Worm (Caenorhabditis elegans) whole organism, dauer: ENCODE measurements around the gene fbxa-88.

Experiments
- unc-62 ChIP-seq: sonication (generic microtip); optimal IDR thresholded peaks from 2 replicates; lab custom pipeline; 2017; ENCODE audit warnings: missing biosample characterization, missing genetic modification reagents, missing genetic modification characterization

Gene fbxa-88

DNA sequence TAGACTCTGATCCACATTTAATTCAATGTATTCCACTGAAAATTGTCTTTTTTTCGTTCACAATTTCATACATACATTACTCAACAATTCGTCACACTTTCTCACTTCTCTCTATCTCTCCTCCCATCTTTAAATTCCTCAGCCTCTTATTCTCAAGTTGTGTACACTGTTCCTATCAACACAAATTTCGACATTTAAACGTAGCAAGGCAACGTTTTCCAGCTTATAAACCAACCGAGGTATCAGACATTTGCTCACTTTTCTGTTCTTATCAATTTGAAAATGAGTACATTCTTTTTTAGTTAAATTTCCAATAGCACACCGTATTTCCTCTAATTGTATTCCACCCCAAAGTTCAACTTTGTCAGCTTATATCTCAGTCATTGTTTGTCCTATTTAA lies 22.0 kb downstream of the fbxa-88 start, which contains the start of gene skr-3:
TSS of gene skr-3 (plus strand) at position 163 of the 400 bp plus-strand sequence.
- TF ChIP-seq unc-62 (GFP tag; lab: Kevin White, UChicago): no peak

DNA sequence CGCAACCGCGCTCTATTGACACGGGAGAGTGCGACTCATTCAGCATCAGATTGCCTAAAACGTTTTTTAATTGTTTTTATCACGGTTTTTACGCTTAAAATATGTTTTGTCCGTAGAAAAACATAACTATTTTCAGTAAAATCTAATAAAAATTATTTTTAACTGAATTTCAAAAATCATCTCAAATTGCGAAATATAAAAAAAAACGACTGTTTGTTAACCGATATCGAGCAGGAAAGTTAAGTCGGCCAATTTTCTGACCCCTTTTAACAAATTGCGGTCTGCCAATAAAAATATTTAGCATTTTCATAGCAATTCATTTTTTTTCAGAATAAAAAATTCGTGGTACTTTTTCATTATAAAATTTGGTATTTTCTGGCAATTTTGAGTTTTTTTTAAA lies 22.4 kb downstream of the fbxa-88 start:
- TF ChIP-seq unc-62 (GFP tag; lab: Kevin White, UChicago): no peak

DNA sequence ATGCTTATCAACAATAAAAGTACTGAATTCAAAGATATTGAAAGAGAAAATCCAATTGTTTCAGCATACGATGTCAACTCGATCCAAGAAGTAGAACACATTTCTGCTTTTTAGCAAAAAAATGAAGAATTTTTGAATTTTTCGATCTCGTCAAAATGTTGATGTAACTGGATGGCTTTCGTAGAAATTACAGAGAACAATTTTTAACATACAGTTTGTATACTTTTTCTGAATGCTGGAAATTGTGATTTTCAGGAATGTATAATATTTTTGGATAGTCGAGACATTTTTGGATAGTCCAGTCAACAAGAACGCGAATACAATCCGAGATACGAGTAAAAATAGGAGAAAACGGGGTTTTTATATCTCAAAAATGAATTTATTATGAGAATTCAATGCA lies 24.3 kb downstream of the fbxa-88 start, which contains the start of gene str-103:
TSS of gene str-103 (minus strand) at position 101 of the 400 bp plus-strand sequence.
- no peak for TF ChIP-seq unc-62 (GFP tag; lab: Kevin White, UChicago)

DNA sequence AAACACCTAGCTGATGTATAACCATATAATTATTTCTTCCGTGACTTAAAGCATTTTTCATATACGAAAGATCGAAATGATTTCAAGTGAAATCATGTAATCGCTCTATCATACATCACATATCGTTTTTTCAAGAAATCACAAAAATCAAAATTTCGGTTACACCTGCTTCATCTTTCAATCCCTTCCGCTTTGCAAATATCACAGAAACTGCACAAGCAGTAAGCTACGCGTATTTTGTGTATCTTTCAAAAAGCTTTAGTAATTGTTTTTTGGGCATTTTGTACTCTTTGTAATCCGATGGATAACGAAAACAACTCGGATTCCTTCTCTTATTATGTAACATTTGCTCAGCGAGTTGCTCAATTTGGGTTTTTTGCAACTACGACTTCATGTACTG lies 27.5 kb downstream of the fbxa-88 start, which contains the start of gene str-25:
TSS of gene str-25 (plus strand) at position 301 of the 400 bp plus-strand sequence.
- TF ChIP-seq unc-62 (GFP tag; lab: Kevin White, UChicago): no peak

DNA sequence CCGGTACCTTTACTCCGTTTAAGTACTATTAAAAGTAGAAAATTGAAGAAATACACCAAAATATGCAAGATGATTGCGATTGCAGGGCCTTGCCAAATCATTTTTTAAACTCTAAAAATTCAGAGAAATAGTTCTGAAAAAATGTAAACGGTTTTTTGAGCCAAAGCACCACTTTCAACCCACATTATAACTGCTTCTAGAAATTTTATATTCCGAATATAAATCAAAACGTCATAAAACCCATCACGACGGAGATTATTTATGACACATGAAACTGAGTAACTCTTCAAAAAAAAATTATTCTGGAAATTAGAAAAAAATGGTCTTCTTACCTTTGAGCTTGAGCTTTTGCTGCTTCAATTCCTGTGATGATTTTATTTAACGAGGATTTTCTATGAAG lies 28.7 kb downstream of the fbxa-88 start, which contains the start of gene srxa-16:
TSS of gene srxa-16 (minus strand) at position 101 of the 400 bp plus-strand sequence.
- TF ChIP-seq unc-62 (GFP tag; lab: Kevin White, UChicago): no peak

DNA sequence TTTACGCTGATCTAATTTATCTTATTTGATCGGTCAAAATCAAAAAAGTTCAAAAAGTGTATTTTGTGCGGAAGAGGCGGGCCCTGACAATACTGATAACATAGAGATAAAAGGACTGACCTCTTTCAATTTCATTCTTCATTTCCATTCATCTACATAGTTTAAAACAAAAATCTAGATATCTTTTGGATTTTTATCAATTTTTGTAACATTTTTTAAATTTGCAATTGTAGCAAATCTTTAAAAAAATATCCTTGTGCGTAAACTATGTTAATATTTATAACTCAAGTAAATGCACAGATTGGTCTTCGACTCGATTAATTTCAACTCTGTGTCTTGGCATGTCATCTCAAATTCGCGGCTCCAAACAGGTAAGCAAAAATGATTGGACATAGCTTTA lies 39.3 kb downstream of the fbxa-88 start, which contains the start of gene argk-1:
TSS of gene argk-1 (plus strand) at position 301 of the 400 bp plus-strand sequence.
- TF ChIP-seq unc-62 (GFP tag; lab: Kevin White, UChicago): no peak

DNA sequence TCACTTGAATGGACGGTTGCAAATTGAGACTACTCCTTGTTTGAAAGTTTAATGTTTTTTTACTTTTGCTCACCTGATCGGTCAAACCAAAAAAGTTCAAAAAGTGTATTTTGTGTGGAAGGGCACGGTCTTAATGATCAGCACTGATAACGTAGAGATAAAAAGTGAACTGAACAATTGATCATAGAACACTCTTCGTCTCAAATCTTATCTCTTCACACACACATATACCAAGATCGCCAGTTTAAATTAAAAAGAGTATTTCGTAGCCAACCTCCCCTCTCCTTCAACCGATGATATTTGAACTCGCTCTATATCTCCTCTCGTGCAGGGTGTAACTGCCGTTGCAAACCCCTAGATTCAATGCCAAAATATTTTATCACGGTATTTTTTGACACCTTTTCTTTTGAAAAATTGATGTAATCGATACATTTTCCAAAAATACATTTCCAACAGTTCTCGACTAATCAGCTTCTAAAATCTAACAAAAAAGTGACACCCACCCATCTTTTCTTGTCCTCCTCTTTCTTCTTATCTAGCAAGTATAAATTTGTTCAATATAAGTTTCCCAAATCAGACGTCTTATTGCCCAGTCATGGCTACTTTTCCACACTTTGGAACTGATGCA lies 42.7 kb downstream of the fbxa-88 start, which contains the start of gene cth-1:
TSS of gene cth-1 (plus strand) at position 578 of the 628 bp plus-strand sequence.
- TF ChIP-seq unc-62 (GFP tag; lab: Kevin White, UChicago): no peak

DNA sequence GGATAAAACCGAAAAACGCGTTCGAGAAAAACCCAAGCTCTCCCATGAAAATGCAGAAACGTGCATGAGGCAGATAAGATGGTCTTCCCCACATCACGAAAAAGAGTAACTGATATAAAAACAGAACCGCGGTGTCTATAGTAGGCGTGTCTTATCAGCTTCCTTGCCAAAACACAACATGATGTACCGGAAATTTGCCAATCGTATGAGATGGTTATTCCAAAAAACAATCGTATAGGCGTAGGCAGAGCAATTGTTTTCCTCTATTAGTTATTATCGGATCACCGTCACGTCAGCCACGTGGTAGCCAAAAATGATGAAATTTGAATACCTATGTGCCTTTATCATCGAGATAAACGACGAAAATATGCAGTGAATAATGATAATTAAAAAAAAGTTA lies 43.5 kb downstream of the fbxa-88 start, which contains the start of gene str-7:
TSS of gene str-7 (minus strand) at position 101 of the 400 bp plus-strand sequence.
- TF ChIP-seq unc-62 (GFP tag; lab: Kevin White, UChicago): no peak

DNA sequence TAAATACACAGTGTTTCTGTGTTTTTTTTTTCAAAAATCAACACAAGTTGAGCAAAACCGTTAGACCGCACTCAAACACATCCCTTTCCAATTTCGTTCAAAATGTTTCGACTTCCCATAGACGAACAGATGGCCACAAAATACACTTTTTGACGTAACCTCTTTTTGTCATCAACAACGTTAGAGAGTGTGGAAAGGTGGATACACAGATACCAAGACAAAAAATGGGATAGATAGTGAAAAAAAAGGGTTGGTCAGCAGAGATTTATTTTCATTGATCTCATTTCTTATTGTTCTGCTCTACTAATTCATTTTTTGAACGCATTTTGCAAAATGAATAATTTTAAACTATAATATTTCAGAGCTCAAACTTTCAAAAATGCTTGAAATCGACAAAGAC lies 48.1 kb downstream of the fbxa-88 start:
- no peak for TF ChIP-seq unc-62 (GFP tag; lab: Kevin White, UChicago)

DNA sequence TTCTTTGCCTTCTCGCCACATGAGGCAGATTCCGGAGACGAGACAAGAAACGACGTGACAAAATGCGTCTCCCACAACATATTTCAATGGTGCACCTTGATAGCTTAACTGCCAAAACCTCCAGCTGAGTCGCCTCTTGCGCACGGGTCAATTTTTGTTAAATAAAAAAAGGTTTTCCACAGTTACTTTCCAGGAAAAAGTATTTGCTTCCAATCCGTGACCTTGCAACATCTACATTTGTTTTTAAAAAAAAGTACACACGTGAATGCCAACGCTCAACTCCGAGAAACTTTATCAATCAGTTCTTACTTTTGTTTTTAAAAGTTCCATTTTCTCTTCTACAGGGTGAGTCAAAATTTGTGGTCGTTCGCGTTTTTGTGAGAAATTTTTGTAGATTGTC lies 48.6 kb downstream of the fbxa-88 start, which contains the start of gene F22B8.7:
TSS of gene F22B8.7 (plus strand) at position 301 of the 400 bp plus-strand sequence.
- TF ChIP-seq unc-62 (GFP tag; lab: Kevin White, UChicago): no peak
